Worm (Caenorhabditis elegans) whole organism, early embryonic: Measurements from ENCODE around the gene gcc-1.

ENCODE experiments used
- B0310.2 ChIP-seq: sonication (generic microtip); optimal IDR thresholded peaks from 2 replicates; lab custom pipeline; 2016; ENCODE audit warnings: mild to moderate bottlenecking, missing genetic modification characterization, missing compliant biosample characterization
- F13C5.2 ChIP-seq: sonication (generic microtip); optimal IDR thresholded peaks from 2 replicates; lab custom pipeline; 2017; ENCODE audit warnings: mild to moderate bottlenecking, missing genetic modification characterization, inconsistent platforms, missing compliant biosample characterization
- aly-1 ChIP-seq: sonication (generic microtip); optimal IDR thresholded peaks from 2 replicates; lab custom pipeline; 2016; ENCODE audit warnings: missing genetic modification characterization, missing compliant biosample characterization
- ama-1 ChIP-seq: fragments of 150-350 bp; optimal IDR thresholded peaks from 2 replicates; lab custom pipeline; 2014
- ceh-36 ChIP-seq: sonication (generic microtip); optimal IDR thresholded peaks from 2 replicates; lab custom pipeline; 2016; ENCODE audit warnings: missing genetic modification characterization, inconsistent platforms, missing compliant biosample characterization
- flt-1 ChIP-seq: fragments of 200-800 bp; sonication (Bioruptor generic); IDR thresholded peaks from 2 replicates; pipeline ENCODE4 v1.3.6; 2022; ENCODE audit warnings: missing genetic modification characterization, missing compliant biosample characterization
- pes-1 ChIP-seq: fragments of 200-800 bp; sonication (Bioruptor generic); IDR thresholded peaks from 2 replicates; pipeline ENCODE4 v1.3.6; 2022; ENCODE audit warnings: missing genetic modification reagents, missing genetic modification characterization, missing compliant biosample characterization
- tbx-11 ChIP-seq: fragments of 200-800 bp; sonication (Bioruptor generic); IDR thresholded peaks from 2 replicates; pipeline ENCODE4 v1.3.6; 2022; ENCODE audit warnings: missing genetic modification characterization, missing compliant biosample characterization

ce11 chrX:3181870-3182269 lies 22.1 kb downstream of the gcc-1 start:
- no peak for TF ChIP-seq aly-1
- TF ChIP-seq F13C5.2 (tag; lab: Kevin White, UChicago), result no peak
- TF ChIP-seq B0310.2 (tag; lab: Kevin White, UChicago), result no peak
- no peak for TF ChIP-seq flt-1 (GFP tag; lab: Robert Waterston, UW)
- no peak for TF ChIP-seq ama-1 (lab: Kevin White, UChicago)
- TF ChIP-seq ceh-36 (tag; lab: Kevin White, UChicago), result no peak
- TF ChIP-seq pes-1 (GFP tag; lab: Robert Waterston, UW), result no peak
- TF ChIP-seq tbx-11 (GFP tag; lab: Robert Waterston, UW), result no peak
